Worm (Caenorhabditis elegans) whole organism, mixed stage, embryonic: ENCODE measurements around the gene srg-22.
A peak's percentile ranks its signal among the peaks of the same experiment; 100 is the strongest.

Source experiments
- M03D4.4 ChIP-seq: sonication (generic microtip); optimal IDR thresholded peaks from 2 replicates; lab custom pipeline; 2017; ENCODE audit warnings: mild to moderate bottlenecking, missing genetic modification characterization, missing compliant biosample characterization
- bed-3 ChIP-seq: fragments of 200-800 bp; sonication (Bioruptor generic); optimal IDR thresholded peaks from 3 replicates; lab custom pipeline; 2018; ENCODE audit warnings: mild to moderate bottlenecking, missing genetic modification characterization, moderate library complexity, missing compliant biosample characterization
- blmp-1 ChIP-seq: fragments of 150-350 bp; optimal IDR thresholded peaks from 2 replicates; lab custom pipeline; 2014; ENCODE audit warnings: missing biosample characterization, missing genetic modification characterization
- ceh-39 ChIP-seq: fragments of 150-350 bp; optimal IDR thresholded peaks from 2 replicates; lab custom pipeline; 2014; ENCODE audit warnings: missing biosample characterization, missing genetic modification characterization
- ceh-43 ChIP-seq: fragments of 200-800 bp; sonication (Bioruptor generic); optimal IDR thresholded peaks from 2 replicates; lab custom pipeline; 2018; ENCODE audit warnings: mild to moderate bottlenecking, missing genetic modification characterization, moderate library complexity, missing compliant biosample characterization
- ceh-83 ChIP-seq: fragments of 200-800 bp; sonication (Bioruptor generic); optimal IDR thresholded peaks from 2 replicates; lab custom pipeline; 2018; ENCODE audit warnings: mild to moderate bottlenecking, missing genetic modification characterization, missing compliant biosample characterization
- ces-1 ChIP-seq: fragments of 150-350 bp; optimal IDR thresholded peaks from 2 replicates; lab custom pipeline; 2014; ENCODE audit warnings: missing biosample characterization, missing genetic modification reagents, missing genetic modification characterization
- cnd-1 ChIP-seq: fragments of 200-800 bp; sonication (Bioruptor generic); optimal IDR thresholded peaks from 2 replicates; lab custom pipeline; 2018; ENCODE audit warnings: mild to moderate bottlenecking, missing genetic modification characterization, missing compliant biosample characterization
- drap-1 ChIP-seq: fragments of 200-800 bp; sonication (Bioruptor generic); optimal IDR thresholded peaks from 3 replicates; lab custom pipeline; 2018; ENCODE audit warnings: mild to moderate bottlenecking, missing genetic modification characterization, missing compliant biosample characterization
- elt-1 ChIP-seq: sonication (generic microtip); optimal IDR thresholded peaks from 2 replicates; lab custom pipeline; 2017; ENCODE audit warnings: missing genetic modification characterization, mild to moderate bottlenecking, missing compliant biosample characterization, antibody characterized with exemption, moderate library complexity, borderline replicate concordance; ENCODE audit not compliant: insufficient read depth
- elt-3 ChIP-seq: fragments of 150-350 bp; optimal IDR thresholded peaks from 2 replicates; lab custom pipeline; 2014; ENCODE audit warnings: missing biosample characterization, missing genetic modification characterization
- flh-1 ChIP-seq: fragments of 200-800 bp; sonication (Bioruptor generic); optimal IDR thresholded peaks from 2 replicates; lab custom pipeline; 2018; ENCODE audit warnings: mild to moderate bottlenecking, missing genetic modification characterization, moderate library complexity, missing compliant biosample characterization
- ham-2 ChIP-seq: fragments of 200-800 bp; sonication (Bioruptor generic); optimal IDR thresholded peaks from 2 replicates; lab custom pipeline; 2018; ENCODE audit warnings: mild to moderate bottlenecking, missing genetic modification characterization, missing compliant biosample characterization
- lin-13 ChIP-seq: fragments of 150-350 bp; optimal IDR thresholded peaks from 2 replicates; lab custom pipeline; 2014; ENCODE audit warnings: missing biosample characterization, missing genetic modification characterization
- lin-32 ChIP-seq: fragments of 200-800 bp; sonication (Bioruptor generic); optimal IDR thresholded peaks from 2 replicates; lab custom pipeline; 2018; ENCODE audit warnings: mild to moderate bottlenecking, missing genetic modification characterization, missing compliant biosample characterization
- lsy-2 ChIP-seq: fragments of 150-350 bp; optimal IDR thresholded peaks from 2 replicates; lab custom pipeline; 2014; ENCODE audit warnings: missing biosample characterization, missing genetic modification characterization
- mab-5 ChIP-seq: fragments of 150-350 bp; optimal IDR thresholded peaks from 2 replicates; lab custom pipeline; 2014; ENCODE audit warnings: missing biosample characterization, missing genetic modification characterization
- mep-1 ChIP-seq: fragments of 150-350 bp; optimal IDR thresholded peaks from 2 replicates; lab custom pipeline; 2017; ENCODE audit warnings: missing biosample characterization, missing genetic modification reagents, missing genetic modification characterization, inconsistent platforms
- nhr-12 ChIP-seq: fragments of 150-350 bp; optimal IDR thresholded peaks from 2 replicates; lab custom pipeline; 2014; ENCODE audit warnings: missing biosample characterization, missing genetic modification characterization
- nhr-2 ChIP-seq: fragments of 150-350 bp; optimal IDR thresholded peaks from 2 replicates; lab custom pipeline; 2014; ENCODE audit warnings: missing biosample characterization, missing genetic modification characterization
- nhr-237 ChIP-seq: fragments of 150-350 bp; optimal IDR thresholded peaks from 2 replicates; lab custom pipeline; 2014; ENCODE audit warnings: missing biosample characterization, missing genetic modification characterization
- nhr-28 ChIP-seq: fragments of 150-350 bp; optimal IDR thresholded peaks from 2 replicates; lab custom pipeline; 2014; ENCODE audit warnings: missing biosample characterization, missing genetic modification characterization
- nhr-76 ChIP-seq: sonication (generic microtip); optimal IDR thresholded peaks from 2 replicates; lab custom pipeline; 2017; ENCODE audit warnings: missing biosample characterization, missing genetic modification characterization
- pha-4 ChIP-seq: fragments of 150-350 bp; optimal IDR thresholded peaks from 2 replicates; lab custom pipeline; 2018; ENCODE audit warnings: missing biosample characterization, missing genetic modification reagents, missing genetic modification characterization
- sem-2 ChIP-seq: fragments of 200-800 bp; sonication (Bioruptor generic); optimal IDR thresholded peaks from 2 replicates; lab custom pipeline; 2018; ENCODE audit warnings: mild to moderate bottlenecking, missing genetic modification characterization, missing compliant biosample characterization
- snpc-4 ChIP-seq: fragments of 150-350 bp; optimal IDR thresholded peaks from 2 replicates; lab custom pipeline; 2014; ENCODE audit warnings: missing biosample characterization, missing genetic modification characterization
- sptf-1 ChIP-seq: sonication (generic microtip); optimal IDR thresholded peaks from 2 replicates; lab custom pipeline; 2017; ENCODE audit warnings: mild to moderate bottlenecking, missing genetic modification characterization, moderate library complexity, missing compliant biosample characterization
- tbx-8 ChIP-seq: fragments of 200-800 bp; sonication (Bioruptor generic); optimal IDR thresholded peaks from 2 replicates; lab custom pipeline; 2018; ENCODE audit warnings: mild to moderate bottlenecking, missing genetic modification characterization, moderate library complexity, missing compliant biosample characterization
- unc-120 ChIP-seq: sonication (generic microtip); optimal IDR thresholded peaks from 2 replicates; lab custom pipeline; 2017; ENCODE audit warnings: missing genetic modification characterization, missing compliant biosample characterization; ENCODE audit not compliant: poor library complexity, severe bottlenecking
- unc-62 ChIP-seq: fragments of 150-350 bp; optimal IDR thresholded peaks from 2 replicates; lab custom pipeline; 2014; ENCODE audit warnings: missing biosample characterization, missing genetic modification reagents, missing genetic modification characterization
- zip-8 ChIP-seq: fragments of 150-350 bp; optimal IDR thresholded peaks from 2 replicates; lab custom pipeline; 2014; ENCODE audit warnings: missing biosample characterization, missing genetic modification characterization
- ztf-11 ChIP-seq: fragments of 150-350 bp; optimal IDR thresholded peaks from 2 replicates; lab custom pipeline; 2014; ENCODE audit warnings: missing biosample characterization, missing genetic modification characterization

Gene srg-22

ce11 chrII:3108101-3108500, 14.8 kb upstream of the srg-22 start:
- peak; percentile 43 for TF ChIP-seq ceh-83 (GFP tag; lab: Kevin White, UChicago)
- TF ChIP-seq M03D4.4 (tag; lab: Kevin White, UChicago): no peak

ce11 chrII:3105765-3106164, 12.5 kb upstream of the srg-22 start, which contains the start of gene clec-122:
Gene clec-122, plus strand, starts transcription at chrII:3106065.
- TF ChIP-seq mab-5 (tag; lab: Kevin White, UChicago) (no peak), mep-1 (tag; lab: Kevin White, UChicago) (no peak)

ce11 chrII:3102018-3102417, 8.8 kb upstream of the srg-22 start, which contains the start of gene clec-121:
Gene clec-121, plus strand, starts transcription at chrII:3102318.
- TF ChIP-seq ceh-43 (no peak), mab-5 (tag; lab: Kevin White, UChicago) (no peak), lin-32 (GFP tag; lab: Kevin White, UChicago) (no peak), nhr-12 (tag; lab: Kevin White, UChicago) (no peak), ceh-83 (GFP tag; lab: Kevin White, UChicago) (no peak), ces-1 (GFP tag; lab: Kevin White, UChicago) (no peak), bed-3 (GFP tag; lab: Kevin White, UChicago) (no peak), nhr-2 (tag; lab: Kevin White, UChicago) (no peak), flh-1 (GFP tag; lab: Kevin White, UChicago) (no peak), zip-8 (no peak), mep-1 (tag; lab: Kevin White, UChicago) (no peak), unc-120 (no peak), tbx-8 (no peak), snpc-4 (tag; lab: Kevin White, UChicago) (no peak)

- TF ChIP-seq drap-1 (GFP tag; lab: Kevin White, UChicago) (no peak), sptf-1 (no peak), ztf-11 (tag; lab: Kevin White, UChicago) (no peak), ceh-83 (GFP tag; lab: Kevin White, UChicago) (no peak), blmp-1 (tag; lab: Kevin White, UChicago) (no peak), nhr-12 (tag; lab: Kevin White, UChicago) (no peak), lin-32 (GFP tag; lab: Kevin White, UChicago) (no peak)
- TF ChIP-seq, all 35 proteins: peak for 0
Measured at ce11 chrII:3100546-3100945, 7.3 kb upstream of the srg-22 start, which contains the start of gene srg-24. Gene srg-24, minus strand, starts transcription at chrII:3100646.

- no peak for TF ChIP-seq sem-2 (GFP tag; lab: Kevin White, UChicago)
- TF ChIP-seq nhr-12 (tag; lab: Kevin White, UChicago): no peak
- TF ChIP-seq mep-1 (tag; lab: Kevin White, UChicago): no peak
- TF ChIP-seq ztf-11 (tag; lab: Kevin White, UChicago): no peak
- no peak for TF ChIP-seq cnd-1 (tag; lab: Kevin White, UChicago)
- TF ChIP-seq, all 35 proteins: peak for 0
Measured at ce11 chrII:3096857-3097256, 3.6 kb upstream of the srg-22 start, which contains the start of gene Y25C1A.14. Gene Y25C1A.14, minus strand, starts transcription at chrII:3096957.

- TF ChIP-seq unc-62 (GFP tag; lab: Kevin White, UChicago) (no peak), lin-13 (tag; lab: Kevin White, UChicago) (no peak), lsy-2 (tag; lab: Kevin White, UChicago) (no peak), pha-4 (no peak), ceh-43 (no peak), M03D4.4 (tag; lab: Kevin White, UChicago) (no peak), ceh-39 (no peak), elt-1 (tag; lab: Kevin White, UChicago) (no peak), nhr-237 (tag; lab: Kevin White, UChicago) (no peak)
Measured at ce11 chrII:3096060-3096459, 2.8 kb upstream of the srg-22 start, which contains the start of gene srg-23. Gene srg-23, minus strand, starts transcription at chrII:3096160.

- TF ChIP-seq ceh-83 (GFP tag; lab: Kevin White, UChicago) (no peak), lsy-2 (tag; lab: Kevin White, UChicago) (no peak), blmp-1 (tag; lab: Kevin White, UChicago) (no peak), zip-8 (no peak), elt-3 (tag; lab: Kevin White, UChicago) (no peak), sem-2 (GFP tag; lab: Kevin White, UChicago) (no peak), nhr-2 (tag; lab: Kevin White, UChicago) (no peak), M03D4.4 (tag; lab: Kevin White, UChicago) (no peak), ham-2 (no peak), pha-4 (no peak), ceh-43 (no peak), lin-32 (GFP tag; lab: Kevin White, UChicago) (no peak), drap-1 (GFP tag; lab: Kevin White, UChicago) (no peak), nhr-12 (tag; lab: Kevin White, UChicago) (no peak), sptf-1 (no peak), nhr-28 (tag; lab: Kevin White, UChicago) (no peak), nhr-237 (tag; lab: Kevin White, UChicago) (no peak), unc-120 (no peak), nhr-76 (tag; lab: Kevin White, UChicago) (no peak), mab-5 (tag; lab: Kevin White, UChicago) (no peak)
Measured at ce11 chrII:3091268-3091667, 2.0 kb downstream of the srg-22 start, which contains the start of gene srg-21. Gene srg-21, minus strand, starts transcription at chrII:3091368.
